Fruit fly (Drosophila melanogaster) S2 (cell line): ENCODE measurements around the gene sima.

ENCODE experiments used
- CG8478 ChIP-seq: fragments of >200 bp; optimal IDR thresholded peaks from 2 replicates; lab custom pipeline; 2018
- CTCF ChIP-seq, 2 experiments: fragments of >200 bp; optimal IDR thresholded peaks; 2 replicates each; lab custom pipeline; 2018

DNA sequence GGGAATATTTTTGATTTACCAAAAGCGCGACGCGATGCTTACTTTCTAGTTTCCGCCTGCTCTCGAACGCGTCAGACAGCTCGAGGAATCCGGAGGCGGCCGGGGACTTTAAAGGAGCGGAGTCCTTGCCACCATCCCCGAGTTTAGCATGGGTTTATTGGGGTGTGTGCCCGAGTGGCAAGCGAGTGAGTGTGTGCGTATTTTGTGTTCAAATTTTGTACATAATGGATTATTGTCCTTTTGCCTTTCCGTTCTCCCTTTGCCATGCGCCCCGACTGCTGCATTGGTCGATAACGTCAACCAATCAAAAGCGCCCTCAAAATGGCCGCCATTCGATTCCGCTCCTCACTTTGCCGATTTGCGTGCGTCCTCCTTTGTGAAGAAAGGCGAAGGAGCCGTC is 28.1 kb upstream of the sima start:
- TF ChIP-seq CTCF (optimal IDR thresholded peaks at IDR 0.05; lab: Kevin White, UChicago) (no peak), CG8478 (no peak)
